Worm (Caenorhabditis elegans) whole organism, L2 larva: ENCODE results near the gene C34D4.4.

Experiments used
- blmp-1 ChIP-seq: sonication (generic microtip); optimal IDR thresholded peaks from 2 replicates; lab custom pipeline; 2017; ENCODE audit warnings: missing genetic modification characterization, mild to moderate bottlenecking, missing compliant biosample characterization, antibody characterized with exemption, moderate library complexity; ENCODE audit not compliant: insufficient read depth
- egl-27 ChIP-seq: sonication (generic microtip); optimal IDR thresholded peaks from 3 replicates; lab custom pipeline; 2017; ENCODE audit warnings: missing biosample characterization, missing genetic modification reagents, missing genetic modification characterization
- elt-1 ChIP-seq: fragments of 150-350 bp; optimal IDR thresholded peaks from 2 replicates; lab custom pipeline; 2014; ENCODE audit warnings: missing biosample characterization, missing genetic modification characterization
- elt-3 ChIP-seq: sonication (generic microtip); optimal IDR thresholded peaks from 2 replicates; lab custom pipeline; 2017; ENCODE audit warnings: missing biosample characterization, missing genetic modification characterization
- mab-5 ChIP-seq: fragments of 150-350 bp; optimal IDR thresholded peaks from 2 replicates; lab custom pipeline; 2014; ENCODE audit warnings: missing biosample characterization, missing genetic modification characterization
- nhr-129 ChIP-seq: fragments of 150-350 bp; optimal IDR thresholded peaks from 2 replicates; lab custom pipeline; 2014; ENCODE audit warnings: missing biosample characterization, missing genetic modification characterization
- nhr-237 ChIP-seq: fragments of 150-350 bp; optimal IDR thresholded peaks from 2 replicates; lab custom pipeline; 2014; ENCODE audit warnings: missing biosample characterization, missing genetic modification characterization
- nhr-25 ChIP-seq: fragments of 150-350 bp; sonication (generic microtip); optimal IDR thresholded peaks from 3 replicates; lab custom pipeline; 2014; ENCODE audit warnings: missing biosample characterization, missing genetic modification characterization
- unc-55 ChIP-seq: fragments of 150-350 bp; sonication (generic microtip); optimal IDR thresholded peaks from 3 replicates; lab custom pipeline; 2014; ENCODE audit warnings: missing biosample characterization, missing genetic modification reagents, missing genetic modification characterization
- zag-1 ChIP-seq: fragments of 150-350 bp; optimal IDR thresholded peaks from 2 replicates; lab custom pipeline; 2014; ENCODE audit warnings: missing biosample characterization, missing genetic modification characterization
- ztf-4 ChIP-seq: fragments of 150-350 bp; optimal IDR thresholded peaks from 2 replicates; lab custom pipeline; 2014; ENCODE audit warnings: missing biosample characterization, missing genetic modification characterization

ce11 chrIV:7195734-7196133 lies 46.6 kb downstream of the C34D4.4 start, which contains the start of gene best-16:
- TF ChIP-seq elt-3 (no peak), ztf-4 (no peak), unc-55 (GFP tag; lab: Kevin White, UChicago) (no peak), mab-5 (no peak), blmp-1 (tag; lab: Kevin White, UChicago) (no peak), egl-27 (no peak), nhr-129 (tag; lab: Kevin White, UChicago) (no peak), nhr-237 (tag; lab: Kevin White, UChicago) (no peak), nhr-25 (tag; lab: Kevin White, UChicago) (no peak), zag-1 (tag; lab: Kevin White, UChicago) (no peak), elt-1 (no peak)
